Fruit fly (Drosophila melanogaster): Measurements from ENCODE around the gene Droj2.

Gene Droj2

DNA sequence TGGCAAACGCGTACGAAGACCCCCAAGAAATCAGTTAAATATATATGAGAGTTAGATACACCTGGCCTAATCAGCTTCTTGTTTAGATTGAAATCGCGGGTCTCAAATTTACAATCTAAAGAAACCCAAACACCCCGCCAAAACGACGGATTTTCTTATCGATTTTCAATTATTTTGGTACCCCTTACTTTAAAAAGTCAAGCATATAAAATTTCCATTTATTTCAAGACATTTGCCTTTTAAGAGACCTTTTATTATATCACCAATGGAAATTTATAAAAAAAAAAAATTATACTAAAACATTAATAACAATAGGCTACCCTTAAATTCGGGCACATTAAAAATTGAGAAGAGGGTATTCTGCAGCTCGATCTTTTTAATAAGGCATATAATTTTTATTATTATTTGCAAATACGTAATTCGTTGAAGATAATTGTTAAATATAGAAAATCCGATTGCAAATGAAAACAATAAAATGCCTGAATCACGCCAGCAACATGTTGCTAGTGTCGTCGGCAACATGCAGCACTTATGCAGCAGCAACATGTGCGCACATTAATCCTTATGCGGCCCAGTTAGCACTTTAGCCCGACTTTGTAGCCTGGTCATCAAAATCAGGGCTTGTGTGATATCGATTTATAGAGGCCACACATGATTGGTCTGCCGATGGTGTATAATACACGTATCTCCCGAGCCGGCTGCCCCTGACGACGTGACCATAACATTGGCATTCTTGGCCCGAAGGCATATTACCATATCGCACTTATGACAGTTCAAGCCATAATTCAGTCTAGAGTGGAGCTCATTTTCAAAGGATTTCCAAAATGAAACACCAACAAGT is 9.8 kb upstream of the Droj2 start, which contains the start of the genes Lip3 and CG34309:
Gene Lip3, minus strand, starts transcription at position 65 of the 841 bp plus-strand sequence.
Gene CG34309, plus strand, starts transcription at position 791 of the 841 bp plus-strand sequence.
- TF ChIP-seq CG8478 (optimal IDR thresholded peaks at IDR 0.05) (no peak), CTCF (optimal IDR thresholded peaks at IDR 0.05) (no peak)

DNA sequence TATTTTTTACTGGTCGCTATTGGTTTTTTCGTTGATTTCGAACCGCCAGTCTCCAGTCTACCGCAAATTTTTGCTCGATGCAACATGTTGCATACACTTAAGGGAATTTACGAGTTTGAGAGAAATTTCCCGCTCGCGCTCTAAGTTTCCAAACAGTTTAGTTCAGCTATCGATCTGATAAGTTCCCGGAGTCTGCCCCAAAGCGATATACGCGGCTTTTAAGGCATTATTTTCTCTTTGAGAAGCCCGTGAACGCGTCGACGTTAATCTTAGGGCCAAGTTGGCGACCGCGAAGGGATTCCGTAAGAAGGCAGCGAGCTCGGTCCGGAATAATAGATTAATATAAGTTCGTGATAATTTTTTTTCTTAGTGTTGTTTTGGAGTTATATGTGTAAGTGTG is 7.0 kb upstream of the Droj2 start:
- no peak for TF ChIP-seq CG8478 (optimal IDR thresholded peaks at IDR 0.05)
- TF ChIP-seq CTCF (optimal IDR thresholded peaks at IDR 0.05), result no peak

DNA sequence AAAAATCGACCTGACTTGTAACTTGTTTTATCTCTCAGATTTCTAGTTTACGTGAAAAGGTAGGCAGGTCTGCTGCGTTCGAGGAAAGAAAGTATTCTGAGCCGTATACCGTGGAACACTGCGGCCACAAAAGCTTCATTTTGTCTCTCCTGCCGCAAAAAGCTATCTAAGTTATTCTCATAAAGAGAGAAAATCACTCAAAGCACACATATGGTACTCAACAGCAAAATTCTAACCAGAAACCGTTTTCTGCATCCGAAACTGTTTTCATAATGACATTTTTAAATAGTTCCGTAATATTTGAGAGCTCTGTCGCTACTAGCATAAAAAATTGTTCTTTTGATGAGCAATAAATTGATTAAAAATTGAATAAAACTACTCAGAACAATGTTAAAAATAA is 2.2 kb upstream of the Droj2 start, which contains the start of the genes CG9813 and CG8870:
Gene CG9813, minus strand, starts transcription at position 101 of the 400 bp plus-strand sequence.
Gene CG8870, plus strand, starts transcription at position 168 of the 400 bp plus-strand sequence.
- TF ChIP-seq CG8478 (optimal IDR thresholded peaks at IDR 0.05) (no peak), CTCF (optimal IDR thresholded peaks at IDR 0.05) (no peak)

DNA sequence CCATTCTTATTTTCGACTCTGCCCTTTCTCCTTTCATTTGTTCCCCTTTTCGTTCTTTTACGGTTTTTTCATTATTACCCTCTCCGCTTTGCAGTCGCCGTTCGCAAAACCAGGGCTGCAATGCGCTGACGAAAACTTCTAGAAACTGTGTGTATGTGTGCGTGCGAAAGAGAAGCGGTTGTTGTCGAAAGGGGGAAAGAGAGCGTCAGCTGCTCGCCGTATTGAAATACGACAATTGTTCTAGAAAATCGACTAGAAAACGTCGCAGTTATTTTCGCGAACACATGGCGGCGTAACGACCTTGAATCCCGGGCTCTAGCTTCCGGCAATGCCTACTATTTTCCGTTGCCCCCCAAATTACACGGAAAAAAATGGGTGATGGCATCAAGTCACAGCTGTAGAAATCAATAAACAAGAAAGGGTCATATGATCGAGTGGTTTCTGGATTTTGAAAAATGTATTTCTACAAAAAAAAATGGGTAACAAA is 793 bp downstream of the Droj2 start:
- TF ChIP-seq CG8478 (optimal IDR thresholded peaks at IDR 0.05) (no peak), CTCF (optimal IDR thresholded peaks at IDR 0.05) (no peak)

DNA sequence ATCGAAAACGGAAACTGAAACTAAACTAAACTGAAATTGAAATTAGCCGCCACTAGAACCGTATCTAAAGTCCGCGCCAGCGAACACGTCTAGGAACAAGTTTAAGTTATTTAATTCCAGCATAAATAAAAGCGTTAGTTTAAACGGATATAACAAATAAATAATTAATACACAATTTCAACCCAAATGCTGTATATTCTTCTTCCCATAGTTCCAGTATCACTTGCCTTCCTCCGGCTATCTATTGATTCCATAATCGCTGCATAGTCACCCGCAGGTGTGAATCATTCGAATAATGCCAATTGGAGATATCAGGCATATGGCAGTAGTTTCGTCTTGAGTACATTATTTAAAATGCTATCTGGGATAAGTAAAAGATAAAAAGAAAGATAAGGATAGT is 3.2 kb downstream of the Droj2 start:
- no peak for TF ChIP-seq CTCF (optimal IDR thresholded peaks at IDR 0.05)
- no peak for TF ChIP-seq CG8478 (optimal IDR thresholded peaks at IDR 0.05)

DNA sequence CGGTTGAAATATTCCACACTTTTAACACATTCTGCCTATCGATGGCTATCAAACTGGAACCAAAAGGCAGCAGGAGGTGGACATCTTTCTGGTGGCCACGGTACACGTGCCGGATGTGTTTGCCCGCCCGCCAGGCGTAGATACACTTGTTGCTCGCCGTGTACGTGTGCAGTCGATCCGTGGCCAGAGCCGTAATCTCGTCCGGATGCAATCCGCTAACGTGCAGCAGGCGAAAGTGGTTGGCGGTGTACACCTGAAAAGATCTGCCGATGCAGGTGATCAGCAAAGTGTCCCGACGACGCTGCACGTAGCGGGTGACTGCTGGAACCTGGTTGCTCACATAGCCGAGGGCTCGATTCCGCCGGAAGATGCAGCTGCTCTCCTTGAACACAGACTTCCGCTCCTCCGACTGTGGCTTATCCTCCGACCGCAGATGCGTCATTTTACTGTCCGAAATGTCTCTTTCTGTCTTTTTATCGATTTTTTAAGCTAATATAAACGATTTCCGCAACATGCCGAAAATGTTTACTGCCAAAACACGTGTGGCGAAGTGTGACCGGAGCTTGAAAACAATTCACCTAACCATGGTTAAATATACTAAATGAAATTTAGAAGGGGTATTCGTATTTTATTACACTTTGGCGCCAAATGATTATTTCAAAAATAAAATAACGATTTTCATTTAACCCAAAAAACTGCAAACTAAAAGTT is 6.4 kb downstream of the Droj2 start, which contains the start of gene CG9799:
Gene CG9799, minus strand, starts transcription at position 550 of the 711 bp plus-strand sequence.
- TF ChIP-seq CTCF (optimal IDR thresholded peaks at IDR 0.05), result no peak
- no peak for TF ChIP-seq CG8478 (optimal IDR thresholded peaks at IDR 0.05)

DNA sequence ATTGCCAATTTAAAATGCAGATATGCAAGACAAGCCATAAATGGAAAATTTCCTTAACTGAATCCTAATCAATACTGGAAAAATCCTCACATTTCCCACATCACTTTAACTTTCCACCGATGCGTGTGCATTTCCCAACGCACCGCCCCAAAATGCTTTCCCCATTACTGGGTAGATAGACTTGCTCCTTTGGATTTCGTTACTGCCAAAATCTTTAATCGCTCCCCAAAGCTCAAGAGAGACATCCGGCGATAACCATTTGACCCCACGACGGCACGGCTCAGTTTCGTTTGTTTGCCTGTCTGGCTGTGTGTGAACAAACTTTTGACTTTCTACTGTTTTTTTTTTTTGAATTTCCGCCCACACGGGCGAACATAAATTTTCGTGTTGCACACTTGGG is 8.6 kb downstream of the Droj2 start:
- TF ChIP-seq CG8478 (optimal IDR thresholded peaks at IDR 0.05) (no peak), CTCF (optimal IDR thresholded peaks at IDR 0.05) (no peak)

DNA sequence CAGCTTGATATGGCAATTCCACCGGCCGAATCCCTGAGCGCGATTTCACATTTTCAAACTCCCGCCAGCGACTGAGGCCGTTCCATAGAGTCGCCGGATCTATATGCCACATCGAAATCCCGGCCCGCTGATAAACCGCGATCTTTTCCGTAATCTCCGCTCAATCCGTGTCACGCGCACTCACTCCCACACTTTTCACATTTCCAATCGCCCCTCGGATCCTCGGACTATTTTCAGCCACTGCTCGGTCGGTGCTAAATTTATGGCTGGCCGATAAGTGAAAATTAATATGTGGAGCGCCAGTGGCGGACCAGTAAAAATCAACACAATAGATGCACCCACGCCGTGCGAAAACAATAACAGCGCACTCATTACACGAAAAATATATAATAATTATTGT is 11.1 kb downstream of the Droj2 start:
- TF ChIP-seq CTCF (optimal IDR thresholded peaks at IDR 0.05), result no peak
- no peak for TF ChIP-seq CG8478 (optimal IDR thresholded peaks at IDR 0.05)

DNA sequence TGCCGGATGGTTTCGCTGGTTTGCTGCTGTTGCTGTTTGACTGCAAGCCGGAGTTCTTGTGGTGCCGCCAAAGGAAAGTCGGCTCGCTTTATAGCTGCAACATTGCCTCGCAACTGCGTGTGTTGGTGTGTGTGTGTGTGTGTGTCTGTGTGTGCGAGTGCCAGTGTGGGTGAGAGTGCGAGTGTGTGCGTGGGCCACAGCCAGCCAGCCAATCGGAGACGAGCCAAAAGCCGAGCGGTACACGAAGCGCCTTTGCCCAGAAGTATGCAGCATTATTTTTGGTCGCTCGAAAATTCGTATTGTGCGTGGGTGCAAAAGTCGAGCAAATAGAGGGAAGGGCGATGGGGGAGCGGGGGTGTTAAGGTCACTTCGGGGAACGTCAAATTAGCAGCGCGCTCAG is 13.2 kb downstream of the Droj2 start, which contains the start of gene CCHa2:
Gene CCHa2, minus strand, starts transcription at position 65 of the 400 bp plus-strand sequence.
- TF ChIP-seq CTCF (optimal IDR thresholded peaks at IDR 0.05), result no peak
- TF ChIP-seq CG8478 (optimal IDR thresholded peaks at IDR 0.05), result no peak

DNA sequence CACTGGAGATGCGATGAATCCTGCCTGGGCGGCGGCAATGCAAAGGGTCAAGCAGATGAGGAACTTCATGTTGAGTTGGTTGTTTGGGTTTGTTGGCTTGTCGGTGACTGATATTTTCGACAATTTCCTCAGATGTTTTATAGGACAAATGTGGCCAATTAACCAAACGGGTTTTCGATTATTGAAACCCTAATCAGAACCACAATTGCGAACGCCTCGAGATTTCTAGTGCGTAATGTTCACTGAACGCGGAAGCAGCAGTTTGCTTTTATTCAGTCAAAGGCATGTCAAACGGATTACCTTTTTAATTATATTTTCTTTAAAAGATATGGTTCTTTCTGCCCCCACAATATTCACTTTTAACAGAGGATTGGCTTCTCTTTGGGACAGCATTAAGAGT is 15.1 kb downstream of the Droj2 start, which contains the start of gene CG14374:
Gene CG14374, minus strand, starts transcription at position 101 of the 400 bp plus-strand sequence.
- no peak for TF ChIP-seq CTCF (optimal IDR thresholded peaks at IDR 0.05)
- TF ChIP-seq CG8478 (optimal IDR thresholded peaks at IDR 0.05), result no peak

DNA sequence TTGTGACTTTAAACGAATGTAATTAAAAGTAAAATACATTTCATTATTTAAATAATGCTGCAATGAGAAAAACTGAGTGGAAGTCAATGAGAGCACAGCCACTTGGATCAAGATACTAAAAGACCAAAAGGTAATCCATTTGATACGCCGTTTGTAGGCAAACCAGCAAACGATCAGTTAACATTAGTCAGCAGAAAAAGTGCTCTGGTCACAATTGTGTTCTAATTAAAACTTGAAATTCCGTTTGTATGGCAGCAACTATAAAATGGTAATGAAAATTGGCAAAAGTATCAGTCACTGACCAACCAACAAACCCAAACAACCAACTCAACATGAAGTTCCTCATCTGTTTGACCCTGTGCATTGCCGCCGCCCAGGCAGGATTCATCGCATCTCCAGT is 15.6 kb downstream of the Droj2 start, which contains the start of gene CG14377:
Gene CG14377, plus strand, starts transcription at position 301 of the 400 bp plus-strand sequence.
- no peak for TF ChIP-seq CG8478 (optimal IDR thresholded peaks at IDR 0.05)
- TF ChIP-seq CTCF (optimal IDR thresholded peaks at IDR 0.05), result no peak

DNA sequence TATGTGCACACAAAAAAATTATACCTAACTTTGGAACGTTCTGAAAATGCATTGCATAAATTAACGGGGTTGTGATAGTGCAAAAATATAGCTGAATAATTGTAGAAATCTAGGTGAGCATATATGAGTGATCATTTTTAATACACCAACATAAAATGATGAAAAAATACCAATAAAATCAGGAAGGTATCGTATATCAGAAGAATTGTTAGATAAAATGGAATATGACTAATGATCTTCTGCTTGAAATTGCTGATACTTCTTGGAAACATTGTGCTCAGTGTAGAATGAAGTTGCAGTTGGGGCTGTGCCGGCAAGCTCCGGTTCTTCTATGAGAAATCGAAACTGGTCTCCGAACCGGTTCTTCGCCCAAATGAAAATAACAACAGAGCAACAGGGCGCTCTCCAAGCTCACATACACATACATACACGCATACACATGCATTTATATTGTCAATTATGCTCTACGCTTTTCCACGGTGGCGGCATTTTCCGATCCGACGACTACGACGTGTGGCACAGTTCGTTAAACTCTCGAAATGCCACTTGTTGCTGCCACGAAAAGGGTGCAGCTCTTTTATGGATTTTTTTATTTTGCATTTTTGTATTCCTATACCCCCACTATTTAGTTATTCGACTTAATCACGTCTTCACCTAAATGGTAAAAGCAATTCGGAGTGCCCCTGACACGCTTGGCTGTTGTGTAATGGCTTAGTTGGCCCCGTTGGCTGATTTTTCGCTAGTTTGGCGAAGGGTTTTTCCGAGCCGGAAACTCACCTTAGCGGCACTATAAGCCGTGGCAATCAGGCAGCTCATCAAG is 19.2 kb downstream of the Droj2 start:
- TF ChIP-seq CTCF (optimal IDR thresholded peaks at IDR 0.05), result no peak

DNA sequence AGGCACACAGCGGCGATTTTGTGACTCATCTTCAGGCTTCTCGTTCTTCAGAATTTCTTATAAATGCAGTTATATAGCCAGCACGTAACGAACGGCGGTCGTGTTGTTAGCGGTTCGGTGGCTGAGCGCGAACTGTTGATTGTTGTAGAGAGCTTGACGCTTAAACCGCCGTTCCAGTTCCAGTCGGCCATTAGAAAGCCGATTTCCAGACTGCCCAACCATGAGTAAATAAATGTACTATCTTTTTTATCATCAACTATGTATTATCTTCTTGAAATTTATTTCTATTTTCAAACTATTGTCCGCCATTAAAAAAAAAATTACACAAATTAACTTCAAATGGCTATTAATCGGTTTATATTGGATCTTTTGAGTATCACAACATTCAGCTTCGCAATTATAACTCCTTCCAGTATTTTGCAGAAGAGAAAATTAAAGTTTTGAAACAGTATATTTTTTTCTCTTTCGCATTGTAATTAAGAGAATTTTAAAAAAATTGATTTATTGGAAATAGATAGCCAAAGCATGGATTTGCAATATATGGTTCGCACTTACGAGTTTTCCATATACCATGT is 19.9 kb downstream of the Droj2 start, which contains the start of gene GILT1:
Gene GILT1, minus strand, starts transcription at position 141 of the 575 bp plus-strand sequence.
- no peak for TF ChIP-seq CTCF (optimal IDR thresholded peaks at IDR 0.05)
- no peak for TF ChIP-seq CG8478 (optimal IDR thresholded peaks at IDR 0.05)

DNA sequence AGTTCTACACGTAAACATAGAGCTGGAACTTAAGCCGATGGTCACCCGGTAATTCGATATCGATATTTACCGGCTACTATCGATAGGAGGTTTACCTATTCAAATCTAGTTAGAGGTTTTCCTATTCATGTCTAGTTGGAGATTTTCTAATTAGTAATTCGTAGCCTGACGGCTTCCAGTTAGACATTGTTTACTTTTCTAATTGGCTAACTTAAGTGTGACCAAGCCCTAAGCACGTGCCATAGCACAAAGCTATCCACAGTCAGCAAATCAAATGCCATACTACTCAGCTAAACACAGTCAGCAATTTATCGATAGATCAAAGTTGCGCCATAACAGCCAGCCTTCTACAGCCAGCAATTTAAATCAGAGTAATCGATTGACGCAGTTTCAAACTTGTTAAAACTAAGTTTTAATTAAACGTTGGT is 21.1 kb downstream of the Droj2 start, which contains the start of gene Dpm3:
Gene Dpm3, minus strand, starts transcription at position 20 of the 428 bp plus-strand sequence.
- TF ChIP-seq CG8478 (optimal IDR thresholded peaks at IDR 0.05) (no peak), CTCF (optimal IDR thresholded peaks at IDR 0.05) (peak; percentile 54 to 59)
